Fruit fly (Drosophila melanogaster) whole organism, embryonic: ENCODE results near the gene CG8312.

ENCODE experiments used
- Awh ChIP-seq: fragments of 200-800 bp; sonication (Bioruptor generic); IDR thresholded peaks from 2 replicates; pipeline ENCODE4, ENCODE4 v1.3.6; 2022; ENCODE audit warnings: missing biosample characterization, missing genetic modification characterization
- C15 ChIP-seq: fragments of 200-800 bp; sonication (Bioruptor generic); IDR thresholded peaks from 3 replicates; pipeline ENCODE4 v1.3.6; 2022; ENCODE audit warnings: missing biosample characterization, missing genetic modification characterization
- CG10147 ChIP-seq: fragments of 200-800 bp; sonication (Bioruptor generic); optimal IDR thresholded peaks from 2 replicates; lab custom pipeline; 2019; ENCODE audit warnings: missing biosample characterization, mild to moderate bottlenecking, missing genetic modification characterization, moderate library complexity
- CG10274 ChIP-seq: fragments of 200-800 bp; sonication (Bioruptor generic); optimal IDR thresholded peaks from 3 replicates; lab custom pipeline; 2017; ENCODE audit warnings: missing biosample characterization, mild to moderate bottlenecking, missing genetic modification characterization
- CG11093 ChIP-seq: fragments of 200-800 bp; sonication (Bioruptor generic); IDR thresholded peaks from 3 replicates; pipeline ENCODE4 v1.3.6; 2022; ENCODE audit warnings: missing biosample characterization, missing genetic modification characterization
- CG11696 ChIP-seq: fragments of 200-800 bp; sonication (Bioruptor generic); IDR thresholded peaks from 2 replicates; pipeline ENCODE4 v1.3.6; 2022; ENCODE audit warnings: missing biosample characterization, missing genetic modification characterization
- CG13894 ChIP-seq: fragments of 200-800 bp; sonication (Bioruptor generic); optimal IDR thresholded peaks from 3 replicates; lab custom pipeline; 2018; ENCODE audit warnings: missing biosample characterization, mild to moderate bottlenecking, missing genetic modification characterization, moderate library complexity
- CG14050 ChIP-seq: fragments of 200-800 bp; sonication (Bioruptor generic); IDR thresholded peaks from 3 replicates; pipeline ENCODE4 v1.3.6; 2022; ENCODE audit warnings: missing biosample characterization, missing genetic modification characterization
- CG1529 ChIP-seq: fragments of 200-800 bp; sonication (Bioruptor generic); optimal IDR thresholded peaks from 3 replicates; lab custom pipeline; 2018; ENCODE audit warnings: missing biosample characterization, missing genetic modification characterization
- CG17186 ChIP-seq: fragments of 200-800 bp; sonication (Bioruptor generic); optimal IDR thresholded peaks from 3 replicates; lab custom pipeline; 2017; ENCODE audit warnings: missing biosample characterization, missing genetic modification reagents, missing genetic modification characterization
- CG18599 ChIP-seq: fragments of 200-800 bp; sonication (Bioruptor generic); optimal IDR thresholded peaks from 3 replicates; lab custom pipeline; 2017; ENCODE audit warnings: missing biosample characterization, missing genetic modification characterization, mild to moderate bottlenecking, moderate library complexity, missing genetic modification reagents
- CG2199 ChIP-seq: fragments of 200-800 bp; sonication (Bioruptor generic); IDR thresholded peaks from 3 replicates; pipeline ENCODE4 v1.3.6; 2022; ENCODE audit warnings: missing biosample characterization, missing genetic modification characterization
- CG31224 ChIP-seq: fragments of 200-800 bp; sonication (Bioruptor generic); IDR thresholded peaks from 2 replicates; pipeline ENCODE4 v1.3.6; 2022; ENCODE audit warnings: missing biosample characterization, missing genetic modification characterization
- CG3163 ChIP-seq: fragments of 200-800 bp; sonication (Bioruptor generic); optimal IDR thresholded peaks from 3 replicates; lab custom pipeline; 2016; ENCODE audit warnings: missing biosample characterization, missing genetic modification characterization
- CG5180 ChIP-seq: fragments of 200-800 bp; sonication (Bioruptor generic); optimal IDR thresholded peaks from 3 replicates; lab custom pipeline; 2017; ENCODE audit warnings: missing biosample characterization, missing genetic modification characterization, mild to moderate bottlenecking, moderate library complexity, missing genetic modification reagents
- CG7786 ChIP-seq: fragments of 200-800 bp; sonication (Bioruptor generic); optimal IDR thresholded peaks from 2 replicates; lab custom pipeline; 2016; ENCODE audit warnings: missing biosample characterization, missing genetic modification characterization
- CG7928 ChIP-seq: fragments of 200-800 bp; sonication (Bioruptor generic); optimal IDR thresholded peaks from 2 replicates; lab custom pipeline; 2017; ENCODE audit warnings: missing biosample characterization, mild to moderate bottlenecking, missing genetic modification characterization
- CG8944 ChIP-seq: fragments of 200-800 bp; sonication (Bioruptor generic); optimal IDR thresholded peaks from 3 replicates; lab custom pipeline; 2016; ENCODE audit warnings: missing biosample characterization, missing genetic modification characterization
- CG9215 ChIP-seq: fragments of 200-800 bp; sonication (Bioruptor generic); IDR thresholded peaks from 2 replicates; pipeline ENCODE4 v1.3.6; 2022; ENCODE audit warnings: missing biosample characterization, missing genetic modification characterization
- CG9876 ChIP-seq: fragments of 200-800 bp; sonication (Bioruptor generic); optimal IDR thresholded peaks from 2 replicates; lab custom pipeline; 2016; ENCODE audit warnings: missing biosample characterization, missing genetic modification characterization
- CkIIα-i1 ChIP-seq: fragments of 200-800 bp; sonication (Bioruptor generic); IDR thresholded peaks from 2 replicates; pipeline ENCODE4 v1.3.6; 2022; ENCODE audit warnings: missing biosample characterization, missing genetic modification characterization
- Doc3 ChIP-seq: fragments of 200-800 bp; sonication (Bioruptor generic); IDR thresholded peaks from 3 replicates; pipeline ENCODE4 v1.3.6; 2022; ENCODE audit warnings: missing biosample characterization, missing genetic modification characterization; ENCODE audit not compliant: partially characterized antibody
- HLH4C ChIP-seq: fragments of 200-800 bp; sonication (Bioruptor generic); IDR thresholded peaks from 3 replicates; pipeline ENCODE4 v1.3.6; 2022; ENCODE audit warnings: missing biosample characterization, missing genetic modification characterization; ENCODE audit not compliant: partially characterized antibody
- HLH54F ChIP-seq: fragments of 200-800 bp; sonication (Bioruptor generic); optimal IDR thresholded peaks from 3 replicates; lab custom pipeline; 2016; ENCODE audit warnings: missing biosample characterization, missing genetic modification characterization
- Lpt ChIP-seq: fragments of >200 bp; optimal IDR thresholded peaks from 2 replicates; lab custom pipeline; 2018; ENCODE audit warnings: missing biosample characterization, missing genetic modification characterization
- MTF-1 ChIP-seq: fragments of 200-800 bp; sonication (Bioruptor generic); optimal IDR thresholded peaks from 2 replicates; lab custom pipeline; 2018; ENCODE audit warnings: missing biosample characterization, mild to moderate bottlenecking, missing genetic modification characterization, borderline replicate concordance
- Mes4 ChIP-seq: fragments of 200-800 bp; sonication (Bioruptor generic); optimal IDR thresholded peaks from 2 replicates; lab custom pipeline; 2016; ENCODE audit warnings: missing biosample characterization, missing genetic modification characterization
- Sry-β ChIP-seq: fragments of 200-800 bp; sonication (Bioruptor generic); optimal IDR thresholded peaks from 2 replicates; lab custom pipeline; 2018; ENCODE audit warnings: missing biosample characterization, mild to moderate bottlenecking, missing genetic modification characterization, moderate library complexity
- Trl ChIP-seq, 3 experiments: fragments of >200 bp in 2 of 3; fragments of 200-800 bp in 1 of 3; sonication (Bioruptor generic) in 1 of 3; optimal IDR thresholded peaks; 2 replicates in 1 of 3; 3 replicates in 2 of 3; lab custom pipeline; 2016 to 2017; ENCODE audit warnings: missing biosample characterization in 1 of 3, missing genetic modification characterization in 1 of 3
- ab ChIP-seq: fragments of 200-800 bp; sonication (Bioruptor generic); optimal IDR thresholded peaks from 2 replicates; lab custom pipeline; 2016; ENCODE audit warnings: missing biosample characterization, missing genetic modification characterization
- ac ChIP-seq: fragments of 200-800 bp; sonication (Bioruptor generic); optimal IDR thresholded peaks from 3 replicates; lab custom pipeline; 2017; ENCODE audit warnings: missing biosample characterization, mild to moderate bottlenecking, missing genetic modification characterization
- bab2 ChIP-seq: fragments of 200-800 bp; sonication (Bioruptor generic); optimal IDR thresholded peaks from 2 replicates; lab custom pipeline; 2016; ENCODE audit warnings: missing biosample characterization, missing genetic modification characterization
- disco-r ChIP-seq: fragments of 200-800 bp; sonication (Bioruptor generic); optimal IDR thresholded peaks from 2 replicates; lab custom pipeline; 2016; ENCODE audit warnings: missing biosample characterization, missing genetic modification characterization
- fd64A ChIP-seq: fragments of 200-800 bp; sonication (Bioruptor generic); optimal IDR thresholded peaks from 3 replicates; lab custom pipeline; 2018; ENCODE audit warnings: missing biosample characterization, mild to moderate bottlenecking, missing genetic modification characterization
- gsb ChIP-seq: fragments of 200-800 bp; sonication (Bioruptor generic); IDR thresholded peaks from 2 replicates; pipeline ENCODE4 v1.3.6; 2022; ENCODE audit warnings: missing biosample characterization, missing genetic modification characterization
- hth ChIP-seq: fragments of >200 bp; optimal IDR thresholded peaks from 2 replicates; lab custom pipeline; 2017; ENCODE audit warnings: inconsistent platforms
- jigr1 ChIP-seq: fragments of 200-800 bp; sonication (Bioruptor generic); IDR thresholded peaks from 3 replicates; pipeline ENCODE4 v1.3.6; 2022; ENCODE audit warnings: missing biosample characterization, missing genetic modification characterization
- klu ChIP-seq: fragments of 200-800 bp; sonication (Bioruptor generic); IDR thresholded peaks from 2 replicates; pipeline ENCODE4 v1.3.6; 2022; ENCODE audit warnings: missing biosample characterization, missing genetic modification characterization
- pho ChIP-seq: fragments of 200-800 bp; sonication (Bioruptor generic); optimal IDR thresholded peaks from 2 replicates; lab custom pipeline; 2016; ENCODE audit warnings: missing biosample characterization, missing genetic modification characterization
- pita ChIP-seq: fragments of 200-800 bp; sonication (Bioruptor generic); optimal IDR thresholded peaks from 2 replicates; lab custom pipeline; 2017; ENCODE audit warnings: missing biosample characterization, mild to moderate bottlenecking, missing genetic modification characterization
- pnt ChIP-seq: fragments of 200-800 bp; sonication (Bioruptor generic); optimal IDR thresholded peaks from 3 replicates; lab custom pipeline; 2016; ENCODE audit warnings: missing biosample characterization, missing genetic modification characterization
- prd ChIP-seq, 3 experiments: fragments of >200 bp in 2 of 3; fragments of 200-800 bp in 1 of 3; sonication (Bioruptor generic) in 1 of 3; optimal IDR thresholded peaks in 2 of 3; IDR thresholded peaks in 1 of 3; 2 replicates in 2 of 3; 3 replicates in 1 of 3; pipeline versions ENCODE4 v1.3.6 to Lab custom; 2017 to 2022; ENCODE audit warnings: missing biosample characterization in 1 of 3, missing genetic modification characterization in 1 of 3
- sc ChIP-seq, 3 experiments: fragments of >200 bp in 2 of 3; fragments of 200-800 bp in 1 of 3; sonication (Bioruptor generic) in 1 of 3; optimal IDR thresholded peaks; 2 replicates in 2 of 3; 3 replicates in 1 of 3; lab custom pipeline; 2017; ENCODE audit warnings: mild to moderate bottlenecking in 1 of 3, missing biosample characterization in 1 of 3, missing genetic modification characterization in 1 of 3, missing genetic modification reagents in 1 of 3
- sima ChIP-seq: fragments of 200-800 bp; sonication (Bioruptor generic); optimal IDR thresholded peaks from 2 replicates; lab custom pipeline; 2016; ENCODE audit warnings: missing biosample characterization, missing genetic modification characterization
- sob ChIP-seq: fragments of 200-800 bp; sonication (Bioruptor generic); IDR thresholded peaks from 2 replicates; pipeline ENCODE4 v1.3.6; 2022; ENCODE audit warnings: missing biosample characterization, missing genetic modification characterization
- stc ChIP-seq: fragments of 200-800 bp; sonication (Bioruptor generic); IDR thresholded peaks from 2 replicates; pipeline ENCODE4 v1.3.6; 2022; ENCODE audit warnings: missing biosample characterization, missing genetic modification characterization
- sug ChIP-seq: fragments of 200-800 bp; optimal IDR thresholded peaks from 2 replicates; lab custom pipeline; 2019; ENCODE audit warnings: missing biosample characterization, mild to moderate bottlenecking, missing genetic modification characterization, moderate library complexity
- tgo ChIP-seq: fragments of 200-800 bp; sonication (Bioruptor generic); IDR thresholded peaks from 3 replicates; pipeline ENCODE4 v1.3.6; 2022; ENCODE audit warnings: missing biosample characterization, missing genetic modification characterization
- tin ChIP-seq: fragments of 200-800 bp; sonication (Bioruptor generic); optimal IDR thresholded peaks from 3 replicates; lab custom pipeline; 2016; ENCODE audit warnings: missing biosample characterization, missing genetic modification characterization
- ttk ChIP-seq: fragments of 200-800 bp; sonication (Bioruptor generic); IDR thresholded peaks from 2 replicates; pipeline ENCODE4 v2.1.2; 2022; ENCODE audit warnings: missing biosample characterization, missing genetic modification characterization
- wdn ChIP-seq: fragments of 200-800 bp; sonication (Bioruptor generic); IDR thresholded peaks from 2 replicates; pipeline ENCODE4 v1.3.6; 2022; ENCODE audit warnings: missing biosample characterization, missing genetic modification characterization

CG8312 gene

DNA sequence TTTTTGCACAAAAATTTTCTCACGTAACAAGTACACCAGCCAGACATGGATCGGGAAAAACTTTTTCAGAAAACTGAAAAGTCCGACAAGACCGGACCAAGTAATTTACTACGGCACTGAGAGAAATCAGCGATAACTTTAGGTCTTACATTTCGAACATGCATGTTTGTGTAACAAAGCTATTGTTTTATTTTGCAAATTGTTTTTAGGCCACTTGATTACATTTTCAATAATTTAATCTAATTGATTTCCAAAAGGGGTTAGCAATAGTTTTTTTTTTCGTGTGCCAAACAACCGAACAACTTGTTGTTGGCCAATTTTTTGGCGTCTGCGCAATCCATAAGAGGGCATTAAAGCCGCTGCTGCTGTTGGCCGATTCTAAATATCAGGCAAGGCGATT, 22.0 kb downstream of the CG8312 start (continued):
- TF ChIP-seq pnt (peak; percentile 31), ttk (peak; percentile 59), CG8944 (GFP tag; lab: Kevin White, UChicago) (peak; percentile 60), CG9876 (GFP tag; lab: Kevin White, UChicago) (no peak), CG11093 (GFP tag; lab: Robert Waterston, UW) (no peak), MTF-1 (GFP tag; lab: Kevin White, UChicago) (peak; percentile 7), CkIIα-i1 (GFP tag; lab: Robert Waterston, UW) (no peak), sima (GFP tag; lab: Kevin White, UChicago) (no peak), pita (GFP tag; lab: Kevin White, UChicago) (no peak), CG17186 (GFP tag; lab: Kevin White, UChicago) (no peak), sc (optimal IDR thresholded peaks at IDR 0.05; lab: Kevin White, UChicago) (no peak), sc (GFP tag; optimal IDR thresholded peaks at IDR 0.05; lab: Kevin White, UChicago) (no peak), CG31224 (GFP tag; lab: Robert Waterston, UW) (peak; percentile 19; the same call in 1 of the 2 replicates), CG14050 (GFP tag; lab: Robert Waterston, UW) (no peak), CG9215 (GFP tag; lab: Robert Waterston, UW) (peak; percentile 32; the same call in 1 of the 2 replicates), Mes4 (GFP tag; lab: Kevin White, UChicago) (no peak), Sry-β (GFP tag; lab: Kevin White, UChicago) (no peak), HLH54F (GFP tag; lab: Kevin White, UChicago) (peak; percentile 46), CG13894 (tag; lab: Kevin White, UChicago) (peak; percentile 37), tin (peak; percentile 44), Lpt (no peak), CG7928 (GFP tag; lab: Kevin White, UChicago) (peak; percentile 12), jigr1 (GFP tag; lab: Robert Waterston, UW) (no peak), ac (no peak), fd64A (GFP tag; lab: Kevin White, UChicago) (no peak), hth (lab: Kevin White, UChicago) (no peak), prd (optimal IDR thresholded peaks at IDR 0.05; lab: Kevin White, UChicago) (no peak), prd (GFP tag; IDR thresholded peaks at IDR 0.05; lab: Robert Waterston, UW) (peak; percentile 79), CG10274 (GFP tag; lab: Kevin White, UChicago) (peak; percentile 14), gsb (no peak), C15 (no peak), Awh (GFP tag; lab: Robert Waterston, UW) (0 out of 2 replicates have a peak, but pooled peaks have one; percentile 44), disco-r (GFP tag; lab: Kevin White, UChicago) (peak; percentile 8), CG2199 (GFP tag; lab: Robert Waterston, UW) (no peak), ab (GFP tag; lab: Kevin White, UChicago) (no peak), pho (GFP tag; lab: Kevin White, UChicago) (peak; percentile 47), klu (GFP tag; lab: Robert Waterston, UW) (0 out of 2 replicates have a peak, but pooled peaks have one; percentile 33), CG3163 (GFP tag; lab: Kevin White, UChicago) (no peak), CG18599 (peak; percentile 81), Trl (optimal IDR thresholded peaks at IDR 0.05; lab: Kevin White, UChicago) (no peak), Trl (GFP tag; optimal IDR thresholded peaks at IDR 0.05; lab: Kevin White, UChicago) (peak; percentile 61), bab2 (GFP tag; lab: Kevin White, UChicago) (peak; percentile 65), CG11696 (GFP tag; lab: Robert Waterston, UW) (no peak), tgo (GFP tag; lab: Robert Waterston, UW) (peak; percentile 66), Doc3 (GFP tag; lab: Robert Waterston, UW) (no peak), sug (tag; lab: Kevin White, UChicago) (no peak), CG1529 (no peak), wdn (no peak), sob (GFP tag; lab: Robert Waterston, UW) (peak; percentile 55), CG10147 (GFP tag; lab: Kevin White, UChicago) (peak; percentile 65), HLH4C (GFP tag; lab: Robert Waterston, UW) (no peak), stc (peak; percentile 51; the same call in 1 of the 2 replicates), CG7786 (GFP tag; lab: Kevin White, UChicago) (peak; percentile 27), CG5180 (peak; percentile 36)
